Worm (Caenorhabditis elegans) whole organism, L4 larva: Measurements from ENCODE around the gene flp-17.

Experiments used
- D1046.2 ChIP-seq: fragments of 200-800 bp; sonication (Bioruptor generic); IDR thresholded peaks from 2 replicates; pipeline ENCODE4 v1.3.6; 2022; ENCODE audit warnings: missing genetic modification characterization, missing compliant biosample characterization
- R02D3.7 ChIP-seq: fragments of 150-350 bp; sonication (generic microtip); optimal IDR thresholded peaks from 3 replicates; lab custom pipeline; 2014; ENCODE audit warnings: missing biosample characterization, missing genetic modification characterization
- daf-16 ChIP-seq, 3 experiments: sonication (generic microtip); optimal IDR thresholded peaks; 2 replicates each; lab custom pipeline; 2016 to 2017; ENCODE audit warnings: missing genetic modification characterization in 3 of 3, missing genetic modification reagents in 3 of 3, mild to moderate bottlenecking in 2 of 3, missing compliant biosample characterization in 2 of 3, missing biosample characterization in 1 of 3, moderate library complexity in 1 of 3
- daf-8 ChIP-seq: fragments of 200-800 bp; sonication (Bioruptor generic); IDR thresholded peaks from 2 replicates; pipeline ENCODE4 v1.3.6; 2022; ENCODE audit warnings: missing genetic modification characterization, missing compliant biosample characterization
- lin-39 ChIP-seq: fragments of 150-350 bp; optimal IDR thresholded peaks from 2 replicates; lab custom pipeline; 2014; ENCODE audit warnings: missing biosample characterization, missing genetic modification reagents, missing genetic modification characterization
- mdl-1 ChIP-seq, 2 experiments: fragments of 150-350 bp in 1 of 2; sonication (generic microtip) in 1 of 2; optimal IDR thresholded peaks; 2 replicates each; lab custom pipeline; 2014 to 2017; ENCODE audit warnings: missing biosample characterization in 2 of 2, missing genetic modification characterization in 2 of 2
- mep-1 ChIP-seq: fragments of 150-350 bp; sonication (generic microtip); optimal IDR thresholded peaks from 3 replicates; lab custom pipeline; 2014; ENCODE audit warnings: missing biosample characterization, missing genetic modification characterization
- mes-2 ChIP-seq: sonication (generic microtip); optimal IDR thresholded peaks from 2 replicates; lab custom pipeline; 2016; ENCODE audit warnings: missing genotype, mild to moderate bottlenecking, missing genetic modification characterization, missing compliant biosample characterization; ENCODE audit not compliant: poor library complexity, severe bottlenecking
- mxl-2 ChIP-seq: fragments of 200-800 bp; sonication (Bioruptor generic); conservative IDR thresholded peaks from 2 replicates; pipeline ENCODE4 v1.3.6; 2022; ENCODE audit warnings: missing genetic modification reagents, missing genetic modification characterization, missing compliant biosample characterization
- mxl-3 ChIP-seq: fragments of 200-800 bp; sonication (Bioruptor generic); optimal IDR thresholded peaks from 2 replicates; lab custom pipeline; 2018; ENCODE audit warnings: mild to moderate bottlenecking, missing genetic modification characterization, missing compliant biosample characterization
- nhr-28 ChIP-seq: fragments of 150-350 bp; optimal IDR thresholded peaks from 2 replicates; lab custom pipeline; 2014; ENCODE audit warnings: missing biosample characterization, missing genetic modification characterization
- unc-130 ChIP-seq: sonication (generic microtip); optimal IDR thresholded peaks from 2 replicates; lab custom pipeline; 2016; ENCODE audit warnings: missing genetic modification reagents, missing genetic modification characterization, missing compliant biosample characterization
- zfp-3 ChIP-seq: fragments of 200-800 bp; sonication (Bioruptor generic); conservative IDR thresholded peaks from 2 replicates; pipeline ENCODE4 v1.3.6; 2022; ENCODE audit warnings: missing genetic modification reagents, missing genetic modification characterization, missing compliant biosample characterization

DNA sequence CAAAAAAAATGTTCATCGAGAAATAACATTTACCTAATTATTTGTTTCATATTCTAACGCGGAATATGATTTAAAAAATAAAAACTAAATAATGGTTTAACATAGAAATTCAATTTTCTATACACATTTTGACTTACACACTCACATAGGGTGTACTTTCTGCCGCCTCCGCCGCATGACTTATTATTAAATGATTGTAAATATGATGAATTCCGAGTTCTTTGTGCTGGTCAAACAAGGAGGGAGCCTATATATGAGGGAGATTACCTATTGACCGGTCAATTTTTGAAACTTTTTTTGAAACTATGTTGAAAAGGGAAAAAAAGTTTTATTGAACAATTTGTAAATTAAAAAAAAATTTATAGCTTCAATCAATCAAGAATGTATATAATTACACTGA, 16.2 kb upstream of the flp-17 start:
- no peak for TF ChIP-seq nhr-28 (tag; lab: Kevin White, UChicago)
- no peak for TF ChIP-seq zfp-3 (GFP tag; lab: Robert Waterston, UW)
- TF ChIP-seq R02D3.7 (tag; lab: Kevin White, UChicago) = no peak
- TF ChIP-seq mxl-2 = no peak
- TF ChIP-seq mep-1 = no peak
- TF ChIP-seq mdl-1 (tag; optimal IDR thresholded peaks at IDR 0.05; lab: Kevin White, UChicago) = no peak
- TF ChIP-seq lin-39 (tag; lab: Kevin White, UChicago) = no peak
- TF ChIP-seq mes-2 (tag; lab: Kevin White, UChicago) = no peak
- no peak for TF ChIP-seq daf-8 (GFP tag; lab: Robert Waterston, UW)
- no peak for TF ChIP-seq daf-16 (GFP tag; optimal IDR thresholded peaks at IDR 0.05; lab: Kevin White, UChicago)
- peak; percentile 30 for TF ChIP-seq daf-16 (tag; optimal IDR thresholded peaks at IDR 0.05; lab: Kevin White, UChicago)
- no peak for TF ChIP-seq unc-130 (GFP tag; lab: Kevin White, UChicago)
- TF ChIP-seq mxl-3 (GFP tag; lab: Kevin White, UChicago) = no peak
- no peak for TF ChIP-seq D1046.2 (GFP tag; lab: Robert Waterston, UW)
